Worm (Caenorhabditis elegans): ENCODE results near the gene R160.12.

DNA sequence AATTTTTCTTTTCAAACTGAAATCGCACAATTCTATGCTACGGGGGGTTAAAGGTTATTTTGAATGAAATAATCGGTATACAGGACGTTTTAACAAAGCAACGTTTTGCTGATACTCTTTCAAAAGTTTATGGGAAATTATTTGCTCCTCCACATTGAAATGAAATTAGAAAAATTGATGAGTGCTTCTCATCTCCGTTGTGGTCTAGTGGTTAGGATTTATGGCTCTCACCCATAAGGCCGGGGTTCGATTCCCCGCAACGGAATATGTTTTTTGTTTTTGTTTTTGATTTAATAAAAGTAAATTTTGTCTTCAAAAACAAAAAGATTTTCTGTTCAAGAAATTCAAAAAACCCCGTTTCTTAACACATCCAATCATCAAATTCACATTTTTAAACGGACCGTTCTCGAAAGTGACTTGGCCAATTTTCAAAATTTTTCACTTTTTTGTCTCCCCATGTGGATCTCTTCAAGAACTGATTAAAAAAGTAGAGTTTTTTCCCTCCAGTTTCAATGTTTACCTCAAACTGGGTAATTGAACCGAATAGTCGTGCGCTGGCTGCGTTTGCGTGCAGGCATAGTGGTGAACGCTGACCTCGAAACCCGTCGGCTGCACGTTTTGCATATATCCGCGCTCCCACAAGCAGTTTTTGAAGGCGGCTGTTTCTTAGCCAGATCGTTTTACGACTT lies 32.1 kb upstream of the R160.12 start:
- peak; percentile 20 for TF ChIP-seq snpc-4 (GFP tag; optimal IDR thresholded peaks at IDR 0.05)
- peak in 1 of 4 experiments; percentile 77 for TF ChIP-seq snpc-4 (tag; optimal IDR thresholded peaks at IDR 0.05)
- no peak for TF ChIP-seq ekl-4 (GFP tag; IDR thresholded peaks at IDR 0.05)
- no peak for TF ChIP-seq let-526 (GFP tag; IDR thresholded peaks at IDR 0.05)
- no peak for TF ChIP-seq dpff-1 (tag; optimal IDR thresholded peaks at IDR 0.05)
- TF ChIP-seq zfh-2 (GFP tag; conservative IDR thresholded peaks at IDR 0.05), result no peak
- TF ChIP-seq nfya-1 (tag; optimal IDR thresholded peaks at IDR 0.05; ENCODE audit: borderline replicate concordance, insufficient read depth), result no peak
- TF ChIP-seq sea-2 (GFP tag; IDR thresholded peaks at IDR 0.05), result no peak
- no peak for TF ChIP-seq ztf-18 (tag; optimal IDR thresholded peaks at IDR 0.05)

All from whole organism, young adult.